Fruit fly (Drosophila melanogaster) whole organism: ENCODE data around the gene CG8673.

Experiments
- CG8478 ChIP-seq: fragments of >200 bp; optimal IDR thresholded peaks from 2 replicates; lab custom pipeline; 2018; ENCODE audit warnings: inconsistent platforms
- Dll ChIP-seq: fragments of >200 bp; optimal IDR thresholded peaks from 2 replicates; lab custom pipeline; 2017
- pan ChIP-seq: fragments of >200 bp; optimal IDR thresholded peaks from 2 replicates; lab custom pipeline; 2017
- psq ChIP-seq: fragments of >200 bp; optimal IDR thresholded peaks from 2 replicates; lab custom pipeline; 2017
- usp ChIP-seq: fragments of >200 bp; optimal IDR thresholded peaks from 2 replicates; lab custom pipeline; 2017; ENCODE audit warnings: missing biosample characterization, missing genetic modification characterization, mixed read lengths

- TF ChIP-seq psq (lab: Kevin White, UChicago) (no peak), CG8478 (lab: Kevin White, UChicago) (no peak), pan (lab: Kevin White, UChicago) (no peak), Dll (lab: Kevin White, UChicago) (no peak), usp (GFP tag; lab: Kevin White, UChicago) (no peak)
Measured at dm6 chr2L:8161994-8162306, 37.8 kb downstream of the CG8673 start.
